Worm (Caenorhabditis elegans): Measurements from ENCODE around the gene tsen-54.

DNA sequence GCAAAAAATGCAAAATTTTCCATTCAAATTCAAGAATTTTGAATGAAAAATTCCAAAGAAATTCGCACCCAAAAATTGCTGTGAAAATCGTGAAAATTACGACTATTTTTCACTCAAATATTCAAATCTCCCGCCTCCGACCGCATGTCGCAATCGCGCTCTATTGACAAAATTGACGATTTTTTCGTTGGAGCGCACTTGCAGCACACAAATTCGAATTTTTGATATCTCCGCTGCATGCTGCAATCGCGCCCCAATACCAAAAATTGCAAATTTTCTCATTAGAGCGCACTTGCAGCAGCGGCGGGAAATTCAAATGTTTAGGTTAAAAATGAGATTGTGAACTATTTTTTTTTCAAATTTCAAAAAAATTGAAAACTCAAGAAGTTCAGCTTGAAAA lies 49.8 kb downstream of the tsen-54 start:
- TF ChIP-seq him-1 (tag; optimal IDR thresholded peaks at IDR 0.05) (no peak), W03F9.2 (tag; optimal IDR thresholded peaks at IDR 0.05) (no peak), dao-5 (tag; optimal IDR thresholded peaks at IDR 0.05) (no peak)
